Worm (Caenorhabditis elegans): ENCODE measurements around the gene pax-1.

The pax-1 gene

DNA sequence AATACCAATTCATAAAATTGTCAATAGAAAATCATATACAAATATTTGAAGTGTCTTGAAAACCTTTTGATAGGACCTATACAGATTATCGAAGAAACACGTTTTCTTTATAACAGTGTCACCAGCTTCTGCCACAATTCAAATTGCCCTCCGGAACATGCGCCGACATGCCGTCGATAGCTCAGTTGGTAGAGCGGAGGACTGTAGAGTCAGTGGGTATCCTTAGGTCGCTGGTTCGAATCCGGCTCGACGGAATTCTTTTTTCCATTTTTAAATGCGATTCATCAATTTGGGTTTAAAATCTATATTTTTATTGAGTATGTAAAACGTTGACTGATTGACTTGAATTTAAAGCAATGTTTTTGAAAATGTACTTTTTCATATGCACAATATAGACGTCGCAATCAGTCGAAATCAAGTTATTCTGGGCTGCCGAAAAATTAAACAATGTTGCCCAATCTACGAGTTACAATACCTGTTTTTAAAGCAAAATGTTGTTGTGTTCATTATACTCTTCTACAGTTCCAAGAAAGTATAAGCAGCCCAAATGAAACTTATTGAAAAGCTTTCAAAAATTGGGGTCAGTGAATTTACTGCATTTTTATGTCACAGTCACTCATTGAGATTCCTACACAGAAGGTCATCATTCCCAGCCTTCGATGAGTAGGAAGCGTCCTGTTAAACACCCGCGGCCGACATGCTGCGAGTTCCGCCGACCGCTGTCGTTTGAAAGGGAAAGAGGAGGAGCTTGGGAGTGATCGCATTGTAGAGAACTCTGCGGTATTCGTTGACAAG lies 22.8 kb downstream of the pax-1 start (continued):
- peak; percentile 84; the same call in 1 of the 2 replicates for TF ChIP-seq dox-1 (GFP tag; IDR thresholded peaks at IDR 0.05)
- TF ChIP-seq Y56A3A.18 (GFP tag; IDR thresholded peaks at IDR 0.05) = peak; percentile 77
- peak; percentile 91 for TF ChIP-seq hsf-1 (GFP tag; IDR thresholded peaks at IDR 0.05)
- peak; percentile 72 for TF ChIP-seq unc-130 (GFP tag; optimal IDR thresholded peaks at IDR 0.05)
- TF ChIP-seq K12H6.12 (tag; optimal IDR thresholded peaks at IDR 0.05) = no peak
- TF ChIP-seq egl-18 (GFP tag; IDR thresholded peaks at IDR 0.05) = no peak
- no peak for TF ChIP-seq ceh-58 (GFP tag; IDR thresholded peaks at IDR 0.05)
- peak; percentile 70 for TF ChIP-seq C17E4.6 (GFP tag; IDR thresholded peaks at IDR 0.05)
- peak; percentile 69 for TF ChIP-seq B0261.1 (tag; optimal IDR thresholded peaks at IDR 0.05)
- TF ChIP-seq F23B12.7 (tag; optimal IDR thresholded peaks at IDR 0.05; ENCODE audit: insufficient read depth) = peak; percentile 86
- peak; percentile 16 for TF ChIP-seq nhr-90 (tag; optimal IDR thresholded peaks at IDR 0.05)
- no peak for TF ChIP-seq ztf-6 (GFP tag; IDR thresholded peaks at IDR 0.05)
- TF ChIP-seq mel-28 (tag; optimal IDR thresholded peaks at IDR 0.05; ENCODE audit: borderline replicate concordance) = no peak
- 0 out of 2 replicates have a peak, but pooled peaks have one; percentile 31 for TF ChIP-seq nfya-2 (GFP tag; IDR thresholded peaks at IDR 0.05)
- no peak for TF ChIP-seq T07F8.4 (tag; optimal IDR thresholded peaks at IDR 0.05)
- TF ChIP-seq athp-1 (tag; optimal IDR thresholded peaks at IDR 0.05) = no peak
- TF ChIP-seq F55B11.4 (tag; optimal IDR thresholded peaks at IDR 0.05; ENCODE audit: borderline replicate concordance, insufficient read depth) = no peak
- TF ChIP-seq F22D6.2 (tag; optimal IDR thresholded peaks at IDR 0.05) = no peak
- no peak for TF ChIP-seq ceh-79 (tag; optimal IDR thresholded peaks at IDR 0.05)
- no peak for TF ChIP-seq lin-54 (GFP tag; optimal IDR thresholded peaks at IDR 0.05)
- no peak for TF ChIP-seq F37B4.10 (GFP tag; IDR thresholded peaks at IDR 0.05)
- TF ChIP-seq hrde-1 (tag; optimal IDR thresholded peaks at IDR 0.05; ENCODE audit: borderline replicate concordance) = peak; percentile 90
- no peak for TF ChIP-seq nhr-27 (tag; optimal IDR thresholded peaks at IDR 0.05)
- TF ChIP-seq atf-7 (tag; optimal IDR thresholded peaks at IDR 0.05) = no peak
- TF ChIP-seq egrh-3 (GFP tag; IDR thresholded peaks at IDR 0.05) = no peak
- TF ChIP-seq unc-62 (GFP tag; optimal IDR thresholded peaks at IDR 0.05) = no peak
- no peak for TF ChIP-seq madf-3 (GFP tag; IDR thresholded peaks at IDR 0.05)
- peak; percentile 39 for TF ChIP-seq madf-10 (tag; optimal IDR thresholded peaks at IDR 0.05)
- TF ChIP-seq let-526 (GFP tag; IDR thresholded peaks at IDR 0.05) = no peak
- no peak for TF ChIP-seq dpff-1 (tag; optimal IDR thresholded peaks at IDR 0.05)
- TF ChIP-seq ekl-4 (GFP tag; IDR thresholded peaks at IDR 0.05) = peak; percentile 80
- peak; percentile 39 for TF ChIP-seq ZK185.1 (tag; optimal IDR thresholded peaks at IDR 0.05; ENCODE audit: poor library complexity, severe bottlenecking)
- no peak for TF ChIP-seq ccch-3 (GFP tag; optimal IDR thresholded peaks at IDR 0.05)
- TF ChIP-seq snpc-4 (GFP tag; optimal IDR thresholded peaks at IDR 0.05) = peak; percentile 99
- peak; percentile 97 to 100 (median 99) for TF ChIP-seq snpc-4 (tag; optimal IDR thresholded peaks at IDR 0.05)
- TF ChIP-seq pbrm-1 (GFP tag; IDR thresholded peaks at IDR 0.05) = peak; percentile 98
- TF ChIP-seq zim-3 (tag; optimal IDR thresholded peaks at IDR 0.05) = no peak
- TF ChIP-seq egl-44 (GFP tag; IDR thresholded peaks at IDR 0.05) = 0 out of 2 replicates have a peak, but pooled peaks have one; percentile 34
- no peak for TF ChIP-seq F57C9.4 (tag; optimal IDR thresholded peaks at IDR 0.05)
- no peak for TF ChIP-seq lin-26 (GFP tag; IDR thresholded peaks at IDR 0.05)
- peak in 2 of 3 experiments; percentile 42 to 47 for TF ChIP-seq lin-35 (GFP tag; optimal IDR thresholded peaks at IDR 0.05)
- TF ChIP-seq ztf-25 (GFP tag; IDR thresholded peaks at IDR 0.05) = no peak
- peak; percentile 97 for TF ChIP-seq snpc-1.3 (tag; optimal IDR thresholded peaks at IDR 0.05; ENCODE audit: insufficient read depth)
- TF ChIP-seq F10E7.11 (tag; optimal IDR thresholded peaks at IDR 0.05) = no peak
- no peak for TF ChIP-seq hlh-12 (tag; optimal IDR thresholded peaks at IDR 0.05)
- peak; percentile 96 for TF ChIP-seq F49E8.2 (tag; optimal IDR thresholded peaks at IDR 0.05; ENCODE audit: insufficient read depth)
- 0 out of 2 replicates have a peak, but pooled peaks have one; percentile 24 for TF ChIP-seq ceh-91 (GFP tag; IDR thresholded peaks at IDR 0.05)
